Fruit fly (Drosophila melanogaster) whole organism, embryonic: ENCODE measurements around the gene Grasp65.

Experiments
- BEAF-32 ChIP-seq: fragments of 200-800 bp; sonication (Bioruptor generic); optimal IDR thresholded peaks from 3 replicates; lab custom pipeline; 2017; ENCODE audit warnings: missing biosample characterization, missing genetic modification characterization, mild to moderate bottlenecking, moderate library complexity, missing genetic modification reagents
- Bteb2 ChIP-seq: fragments of 200-800 bp; sonication (Bioruptor generic); optimal IDR thresholded peaks from 2 replicates; lab custom pipeline; 2016; ENCODE audit warnings: missing biosample characterization, missing genetic modification characterization
- C15 ChIP-seq: fragments of 200-800 bp; sonication (Bioruptor generic); IDR thresholded peaks from 3 replicates; pipeline ENCODE4 v1.3.6; 2022; ENCODE audit warnings: missing biosample characterization, missing genetic modification characterization
- CG10209 ChIP-seq: fragments of 200-800 bp; sonication (Bioruptor generic); optimal IDR thresholded peaks from 3 replicates; lab custom pipeline; 2017; ENCODE audit warnings: missing biosample characterization, mild to moderate bottlenecking, missing genetic modification characterization, missing genetic modification reagents
- CG12769 ChIP-seq: fragments of 200-800 bp; sonication (Bioruptor generic); optimal IDR thresholded peaks from 2 replicates; lab custom pipeline; 2019; ENCODE audit warnings: missing biosample characterization, mild to moderate bottlenecking, missing genetic modification characterization, moderate library complexity
- CG14441 ChIP-seq: fragments of 200-800 bp; sonication (Bioruptor generic); IDR thresholded peaks from 2 replicates; pipeline ENCODE4 v1.3.6; 2022; ENCODE audit warnings: missing biosample characterization, missing genetic modification characterization
- CG14667 ChIP-seq: fragments of 200-800 bp; sonication (Bioruptor generic); IDR thresholded peaks from 2 replicates; pipeline ENCODE4 v1.3.6; 2022; ENCODE audit warnings: missing biosample characterization, missing genetic modification characterization
- CG16815 ChIP-seq: fragments of 200-800 bp; sonication (Bioruptor generic); optimal IDR thresholded peaks from 3 replicates; lab custom pipeline; 2017; ENCODE audit warnings: missing biosample characterization, mild to moderate bottlenecking, missing genetic modification characterization
- CG17186 ChIP-seq: fragments of 200-800 bp; sonication (Bioruptor generic); optimal IDR thresholded peaks from 3 replicates; lab custom pipeline; 2017; ENCODE audit warnings: missing biosample characterization, missing genetic modification reagents, missing genetic modification characterization
- CG30431 ChIP-seq: fragments of 200-800 bp; sonication (Bioruptor generic); optimal IDR thresholded peaks from 2 replicates; lab custom pipeline; 2017; ENCODE audit warnings: missing biosample characterization, missing genetic modification characterization
- CG32767 ChIP-seq: fragments of 200-800 bp; sonication (Bioruptor generic); IDR thresholded peaks from 2 replicates; pipeline ENCODE4 v1.3.6; 2022; ENCODE audit warnings: missing biosample characterization, missing genetic modification characterization
- CG4360 ChIP-seq: fragments of 200-800 bp; sonication (Bioruptor generic); IDR thresholded peaks from 2 replicates; pipeline ENCODE4 v1.3.6; 2022; ENCODE audit warnings: missing biosample characterization, missing genetic modification characterization
- CG5245 ChIP-seq: fragments of 200-800 bp; sonication (Bioruptor generic); optimal IDR thresholded peaks from 3 replicates; lab custom pipeline; 2016; ENCODE audit warnings: missing biosample characterization, missing genetic modification characterization
- CG6683 ChIP-seq: fragments of 200-800 bp; sonication (Bioruptor generic); optimal IDR thresholded peaks from 2 replicates; lab custom pipeline; 2017; ENCODE audit warnings: missing biosample characterization, mild to moderate bottlenecking, missing genetic modification characterization, missing genetic modification reagents
- CG7357 ChIP-seq: fragments of 200-800 bp; sonication (Bioruptor generic); IDR thresholded peaks from 3 replicates; pipeline ENCODE4 v1.3.6; 2022; ENCODE audit warnings: missing biosample characterization, missing genetic modification characterization
- CG7928 ChIP-seq: fragments of 200-800 bp; sonication (Bioruptor generic); optimal IDR thresholded peaks from 2 replicates; lab custom pipeline; 2017; ENCODE audit warnings: missing biosample characterization, mild to moderate bottlenecking, missing genetic modification characterization
- CG8388 ChIP-seq: fragments of 200-800 bp; sonication (Bioruptor generic); optimal IDR thresholded peaks from 2 replicates; lab custom pipeline; 2019; ENCODE audit warnings: missing biosample characterization, mild to moderate bottlenecking, missing genetic modification characterization, moderate library complexity
- CG9876 ChIP-seq: fragments of 200-800 bp; sonication (Bioruptor generic); optimal IDR thresholded peaks from 2 replicates; lab custom pipeline; 2016; ENCODE audit warnings: missing biosample characterization, missing genetic modification characterization
- Camta ChIP-seq: fragments of 200-800 bp; sonication (Bioruptor generic); optimal IDR thresholded peaks from 2 replicates; lab custom pipeline; 2016; ENCODE audit warnings: missing biosample characterization, missing genetic modification characterization
- D ChIP-seq, 2 experiments: fragments of 200-800 bp in 1 of 2; fragments of >200 bp in 1 of 2; sonication (Bioruptor generic) in 1 of 2; optimal IDR thresholded peaks; 2 replicates in 1 of 2; 3 replicates in 1 of 2; lab custom pipeline; 2017; ENCODE audit warnings: mild to moderate bottlenecking in 1 of 2, missing biosample characterization in 1 of 2, missing genetic modification characterization in 1 of 2, missing genetic modification reagents in 1 of 2
- Doc2 ChIP-seq: fragments of 200-800 bp; sonication (Bioruptor generic); IDR thresholded peaks from 2 replicates; pipeline ENCODE4 v1.3.6; 2022; ENCODE audit warnings: missing biosample characterization, missing genetic modification characterization
- Dp ChIP-seq: fragments of 200-800 bp; sonication (Bioruptor generic); optimal IDR thresholded peaks from 2 replicates; lab custom pipeline; 2018; ENCODE audit warnings: missing biosample characterization, mild to moderate bottlenecking, missing genetic modification characterization, moderate library complexity
- Fer3 ChIP-seq: fragments of 200-800 bp; sonication (Bioruptor generic); optimal IDR thresholded peaks from 2 replicates; lab custom pipeline; 2018; ENCODE audit warnings: missing biosample characterization, mild to moderate bottlenecking, missing genetic modification characterization, moderate library complexity
- Hmr ChIP-seq: fragments of 200-800 bp; sonication (Bioruptor generic); optimal IDR thresholded peaks from 3 replicates; lab custom pipeline; 2017; ENCODE audit warnings: mild to moderate bottlenecking, missing biosample characterization, missing genetic modification reagents, missing genetic modification characterization
- Lpt ChIP-seq: fragments of >200 bp; optimal IDR thresholded peaks from 2 replicates; lab custom pipeline; 2018; ENCODE audit warnings: missing biosample characterization, missing genetic modification characterization
- Nf-YC ChIP-seq: fragments of 200-800 bp; optimal IDR thresholded peaks from 3 replicates; lab custom pipeline; 2019; ENCODE audit warnings: missing biosample characterization, mild to moderate bottlenecking, missing genetic modification characterization, moderate library complexity
- NfI ChIP-seq: fragments of 200-800 bp; sonication (Bioruptor generic); optimal IDR thresholded peaks from 3 replicates; lab custom pipeline; 2018; ENCODE audit warnings: missing biosample characterization, mild to moderate bottlenecking, missing genetic modification characterization, moderate library complexity
- Sin3A ChIP-seq: fragments of >200 bp; optimal IDR thresholded peaks from 2 replicates; lab custom pipeline; 2018
- Taf1 ChIP-seq: fragments of 200-800 bp; sonication (Bioruptor generic); IDR thresholded peaks from 2 replicates; pipeline ENCODE4 v1.3.6; 2022; ENCODE audit warnings: missing biosample characterization, missing genetic modification characterization
- abd-A ChIP-seq: fragments of 200-800 bp; sonication (Bioruptor generic); optimal IDR thresholded peaks from 3 replicates; lab custom pipeline; 2019; ENCODE audit warnings: missing biosample characterization, mild to moderate bottlenecking, missing genetic modification characterization, moderate library complexity
- cg ChIP-seq: fragments of 200-800 bp; sonication (Bioruptor generic); optimal IDR thresholded peaks from 3 replicates; lab custom pipeline; 2019; ENCODE audit warnings: missing biosample characterization, mild to moderate bottlenecking, missing genetic modification characterization, moderate library complexity
- chinmo ChIP-seq: fragments of 200-800 bp; sonication (Bioruptor generic); IDR thresholded peaks from 4 replicates; pipeline ENCODE4 v1.3.6; 2022; ENCODE audit warnings: missing biosample characterization, missing genetic modification characterization; ENCODE audit not compliant: partially characterized antibody
- dpn ChIP-seq, 2 experiments: fragments of 200-800 bp; sonication (Bioruptor generic); optimal IDR thresholded peaks; 3 replicates each; lab custom pipeline; 2016; ENCODE audit warnings: missing biosample characterization in 2 of 2, missing genetic modification characterization in 2 of 2
- ems ChIP-seq: fragments of 200-800 bp; sonication (Bioruptor generic); optimal IDR thresholded peaks from 3 replicates; lab custom pipeline; 2016; ENCODE audit warnings: missing biosample characterization, missing genetic modification characterization
- eve ChIP-seq, 2 experiments: fragments of >200 bp; optimal IDR thresholded peaks; 2 replicates each; lab custom pipeline; 2017; ENCODE audit warnings: missing biosample characterization in 2 of 2, missing genetic modification characterization in 2 of 2
- fd102C ChIP-seq: fragments of 200-800 bp; sonication (Bioruptor generic); optimal IDR thresholded peaks from 2 replicates; lab custom pipeline; 2018; ENCODE audit warnings: missing biosample characterization, mild to moderate bottlenecking, missing genetic modification characterization, moderate library complexity
- fru ChIP-seq: fragments of >200 bp; optimal IDR thresholded peaks from 2 replicates; lab custom pipeline; 2017
- gfzf ChIP-seq: fragments of 200-800 bp; sonication (Bioruptor generic); optimal IDR thresholded peaks from 2 replicates; lab custom pipeline; 2016; ENCODE audit warnings: missing biosample characterization, mild to moderate bottlenecking, missing genetic modification characterization, moderate library complexity
- gsb-n ChIP-seq: fragments of 200-800 bp; sonication (Bioruptor generic); optimal IDR thresholded peaks from 3 replicates; lab custom pipeline; 2018; ENCODE audit warnings: missing biosample characterization, mild to moderate bottlenecking, missing genetic modification characterization
- gt ChIP-seq: fragments of 200-800 bp; sonication (Bioruptor generic); IDR thresholded peaks from 2 replicates; pipeline ENCODE4 v1.3.6; 2022; ENCODE audit warnings: missing biosample characterization, missing genetic modification characterization
- kni ChIP-seq: fragments of 200-800 bp; sonication (Bioruptor generic); optimal IDR thresholded peaks from 3 replicates; lab custom pipeline; 2017; ENCODE audit warnings: mild to moderate bottlenecking, missing biosample characterization, missing genetic modification reagents, missing genetic modification characterization
- psq ChIP-seq: fragments of 200-800 bp; sonication (Bioruptor generic); optimal IDR thresholded peaks from 2 replicates; lab custom pipeline; 2017; ENCODE audit warnings: missing biosample characterization, missing genetic modification characterization
- ranshi ChIP-seq: fragments of 200-800 bp; sonication (Bioruptor generic); IDR thresholded peaks from 2 replicates; pipeline ENCODE4 v1.3.6; 2022; ENCODE audit warnings: missing biosample characterization, missing genetic modification characterization
- sens-2 ChIP-seq: fragments of 200-800 bp; sonication (Bioruptor generic); IDR thresholded peaks from 2 replicates; pipeline ENCODE4 v1.3.6; 2022; ENCODE audit warnings: missing biosample characterization, missing genetic modification characterization
- slbo ChIP-seq: fragments of 200-800 bp; sonication (Bioruptor generic); IDR thresholded peaks from 2 replicates; pipeline ENCODE4 v1.3.6; 2022; ENCODE audit warnings: missing biosample characterization, missing genetic modification characterization
- sqz ChIP-seq: fragments of 200-800 bp; sonication (Bioruptor generic); optimal IDR thresholded peaks from 3 replicates; lab custom pipeline; 2018; ENCODE audit warnings: missing biosample characterization, mild to moderate bottlenecking, missing genetic modification characterization
- sug ChIP-seq: fragments of 200-800 bp; optimal IDR thresholded peaks from 2 replicates; lab custom pipeline; 2019; ENCODE audit warnings: missing biosample characterization, mild to moderate bottlenecking, missing genetic modification characterization, moderate library complexity
- vfl ChIP-seq: fragments of 200-800 bp; sonication (Bioruptor generic); optimal IDR thresholded peaks from 2 replicates; lab custom pipeline; 2016; ENCODE audit warnings: missing biosample characterization, missing genetic modification characterization
- zen ChIP-seq: fragments of 200-800 bp; sonication (Bioruptor generic); optimal IDR thresholded peaks from 3 replicates; lab custom pipeline; 2018; ENCODE audit warnings: missing biosample characterization, mild to moderate bottlenecking, missing genetic modification characterization, moderate library complexity

Gene Grasp65

dm6 chr3L:19902560-19903399 is 22.0 kb upstream of the Grasp65 start (continued):
- TF ChIP-seq CG10209 (GFP tag; lab: Kevin White, UChicago) (peak; percentile 94), Nf-YC (tag; lab: Kevin White, UChicago) (peak; percentile 62), BEAF-32 (GFP tag; lab: Kevin White, UChicago) (peak; percentile 17), abd-A (peak; percentile 78), CG5245 (peak; percentile 93), eve (GFP tag; optimal IDR thresholded peaks at IDR 0.05; lab: Kevin White, UChicago) (peak in 1 of 2 experiments; percentile 96), Doc2 (GFP tag; lab: Robert Waterston, UW) (no peak), C15 (GFP tag; lab: Robert Waterston, UW) (0 out of 3 replicates have a peak, but pooled peaks have one; percentile 50), CG6683 (peak; percentile 58), fd102C (no peak), CG9876 (peak; percentile 90), slbo (GFP tag; lab: Robert Waterston, UW) (peak; percentile 97), CG7928 (peak; percentile 77), CG16815 (peak; percentile 86), Camta (GFP tag; lab: Kevin White, UChicago) (peak; percentile 40), NfI (GFP tag; lab: Kevin White, UChicago) (peak; percentile 93), gsb-n (tag; lab: Kevin White, UChicago) (peak; percentile 84), ranshi (GFP tag; lab: Robert Waterston, UW) (peak; percentile 86; the same call in 1 of the 2 replicates)
- TF ChIP-seq, all 482 proteins: peak for 419

- TF ChIP-seq ems (GFP tag; lab: Kevin White, UChicago) = no peak
- TF ChIP-seq CG30431 (GFP tag; lab: Kevin White, UChicago) = no peak
- TF ChIP-seq Sin3A = no peak
- peak; percentile 87 for TF ChIP-seq CG4360 (GFP tag; lab: Robert Waterston, UW)
- peak; percentile 24 for TF ChIP-seq cg (GFP tag; lab: Kevin White, UChicago)
- no peak for TF ChIP-seq CG17186
- no peak for TF ChIP-seq Lpt (GFP tag; lab: Kevin White, UChicago)
- no peak for TF ChIP-seq CG32767 (GFP tag; lab: Robert Waterston, UW)
- TF ChIP-seq Taf1 (GFP tag; lab: Robert Waterston, UW) = no peak
- TF ChIP-seq eve (GFP tag; optimal IDR thresholded peaks at IDR 0.05; lab: Kevin White, UChicago) = peak in 1 of 2 experiments; percentile 84
- peak; percentile 2 for TF ChIP-seq abd-A
- TF ChIP-seq dpn (GFP tag; optimal IDR thresholded peaks at IDR 0.05; lab: Kevin White, UChicago) = no peak
- no peak for TF ChIP-seq D (optimal IDR thresholded peaks at IDR 0.05; lab: Kevin White, UChicago)
- no peak for TF ChIP-seq D (GFP tag; optimal IDR thresholded peaks at IDR 0.05; lab: Kevin White, UChicago)
- TF ChIP-seq zen = no peak
- TF ChIP-seq Dp (GFP tag; lab: Kevin White, UChicago) = no peak
- TF ChIP-seq gfzf (GFP tag; lab: Kevin White, UChicago) = no peak
- no peak for TF ChIP-seq gt (GFP tag; lab: Robert Waterston, UW)
- TF ChIP-seq CG12769 (tag; lab: Kevin White, UChicago) = no peak
- TF ChIP-seq CG14667 (GFP tag; lab: Robert Waterston, UW) = no peak
- TF ChIP-seq sens-2 (GFP tag; lab: Robert Waterston, UW) = no peak
- TF ChIP-seq sug = no peak
- TF ChIP-seq kni (GFP tag; lab: Kevin White, UChicago) = no peak
- no peak for TF ChIP-seq Bteb2 (GFP tag; lab: Kevin White, UChicago)
- TF ChIP-seq vfl = no peak
- peak; percentile 45 for TF ChIP-seq sqz (GFP tag; lab: Kevin White, UChicago)
- TF ChIP-seq fru = no peak
- TF ChIP-seq chinmo = peak; percentile 60; the same call in 2 of the 4 replicates
- no peak for TF ChIP-seq CG14441
- TF ChIP-seq CG7357 (GFP tag; lab: Robert Waterston, UW) = no peak
- TF ChIP-seq psq (GFP tag; lab: Kevin White, UChicago) = no peak
- TF ChIP-seq Fer3 = no peak
- TF ChIP-seq CG8388 (GFP tag; lab: Kevin White, UChicago) = no peak
- no peak for TF ChIP-seq Hmr (GFP tag; lab: Kevin White, UChicago)
These were observed 21.3 kb upstream of the Grasp65 start for dm6 chr3L:19903400-19903846.
